Worm (Caenorhabditis elegans) whole organism, young adult: ENCODE data around the gene M7.12.

Experiments
- B0019.2 ChIP-seq: fragments of 200-800 bp; sonication (Bioruptor generic); conservative IDR thresholded peaks from 2 replicates; pipeline ENCODE4 v1.3.6; 2022; ENCODE audit warnings: missing genetic modification reagents, missing genetic modification characterization, missing compliant biosample characterization
- F22D6.2 ChIP-seq: sonication (generic microtip); optimal IDR thresholded peaks from 2 replicates; lab custom pipeline; 2016; ENCODE audit warnings: mild to moderate bottlenecking, missing genetic modification characterization, missing compliant biosample characterization
- F23B12.7 ChIP-seq: sonication (generic microtip); optimal IDR thresholded peaks from 2 replicates; lab custom pipeline; 2017; ENCODE audit warnings: missing genetic modification characterization, mild to moderate bottlenecking, missing compliant biosample characterization, antibody characterized with exemption, moderate library complexity; ENCODE audit not compliant: insufficient read depth
- F49E8.2 ChIP-seq: sonication (generic microtip); optimal IDR thresholded peaks from 3 replicates; lab custom pipeline; 2017; ENCODE audit warnings: missing genetic modification characterization, mild to moderate bottlenecking, missing compliant biosample characterization, antibody characterized with exemption, moderate library complexity; ENCODE audit not compliant: insufficient read depth
- F52B5.7 ChIP-seq: sonication (generic microtip); optimal IDR thresholded peaks from 2 replicates; lab custom pipeline; 2016; ENCODE audit warnings: mild to moderate bottlenecking, missing genetic modification characterization, missing compliant biosample characterization
- F55B11.4 ChIP-seq: sonication (generic microtip); optimal IDR thresholded peaks from 2 replicates; lab custom pipeline; 2016; ENCODE audit warnings: missing compliant biosample characterization, missing genetic modification characterization, borderline replicate concordance; ENCODE audit not compliant: insufficient read depth
- F57A8.1 ChIP-seq: fragments of 200-800 bp; sonication (Bioruptor generic); optimal IDR thresholded peaks from 2 replicates; lab custom pipeline; 2018; ENCODE audit warnings: mild to moderate bottlenecking, missing genetic modification characterization, moderate library complexity, missing compliant biosample characterization
- Y53F4B.3 ChIP-seq: fragments of 200-800 bp; sonication (Bioruptor generic); IDR thresholded peaks from 2 replicates; pipeline ENCODE4 v1.3.6; 2022; ENCODE audit warnings: missing genetic modification reagents, missing genetic modification characterization, missing compliant biosample characterization
- Y95B8A.8 ChIP-seq: fragments of 200-800 bp; sonication (Bioruptor generic); IDR thresholded peaks from 2 replicates; pipeline ENCODE4 v1.3.6; 2022; ENCODE audit warnings: missing genetic modification reagents, missing genetic modification characterization, missing compliant biosample characterization
- aptf-2 ChIP-seq: fragments of 200-800 bp; sonication (Bioruptor generic); conservative IDR thresholded peaks from 2 replicates; pipeline ENCODE4 v1.3.6; 2022; ENCODE audit warnings: missing genetic modification reagents, missing genetic modification characterization, missing compliant biosample characterization
- aptf-3 ChIP-seq: fragments of 200-800 bp; sonication (Bioruptor generic); IDR thresholded peaks from 2 replicates; pipeline ENCODE4 v1.3.6; 2022; ENCODE audit warnings: missing genetic modification characterization, missing compliant biosample characterization
- attf-5 ChIP-seq: fragments of 200-800 bp; sonication (Bioruptor generic); optimal IDR thresholded peaks from 2 replicates; lab custom pipeline; 2018; ENCODE audit warnings: mild to moderate bottlenecking, missing genetic modification characterization, missing compliant biosample characterization
- ceh-100 ChIP-seq: fragments of 200-800 bp; sonication (Bioruptor generic); IDR thresholded peaks from 2 replicates; pipeline ENCODE4 v1.3.6; 2022; ENCODE audit warnings: missing genetic modification reagents, missing genetic modification characterization, missing compliant biosample characterization
- ceh-40 ChIP-seq: fragments of 200-800 bp; sonication (Bioruptor generic); IDR thresholded peaks from 2 replicates; pipeline ENCODE4 v1.3.6; 2022; ENCODE audit warnings: missing genetic modification characterization, missing compliant biosample characterization
- ceh-58 ChIP-seq: fragments of 200-800 bp; sonication (Bioruptor generic); IDR thresholded peaks from 2 replicates; pipeline ENCODE4 v1.3.6; 2022; ENCODE audit warnings: missing genetic modification characterization, missing compliant biosample characterization
- ceh-91 ChIP-seq: fragments of 200-800 bp; sonication (Bioruptor generic); IDR thresholded peaks from 2 replicates; pipeline ENCODE4 v1.3.6; 2022; ENCODE audit warnings: missing genetic modification reagents, missing genetic modification characterization, missing compliant biosample characterization
- dox-1 ChIP-seq: fragments of 200-800 bp; sonication (Bioruptor generic); IDR thresholded peaks from 2 replicates; pipeline ENCODE4 v1.3.6; 2022; ENCODE audit warnings: missing genetic modification reagents, missing genetic modification characterization, missing compliant biosample characterization
- dpff-1 ChIP-seq: sonication (generic microtip); optimal IDR thresholded peaks from 2 replicates; lab custom pipeline; 2017; ENCODE audit warnings: mild to moderate bottlenecking, missing genetic modification characterization, missing compliant biosample characterization
- dpl-1 ChIP-seq: fragments of 150-350 bp; optimal IDR thresholded peaks from 2 replicates; lab custom pipeline; 2014; ENCODE audit warnings: missing biosample characterization, missing genetic modification reagents, missing genetic modification characterization
- efl-1 ChIP-seq: fragments of 150-350 bp; optimal IDR thresholded peaks from 2 replicates; lab custom pipeline; 2014; ENCODE audit warnings: missing biosample characterization, missing genetic modification reagents, missing genetic modification characterization
- egl-18 ChIP-seq: fragments of 200-800 bp; sonication (Bioruptor generic); IDR thresholded peaks from 2 replicates; pipeline ENCODE4 v1.3.6; 2022; ENCODE audit warnings: missing genetic modification reagents, missing genetic modification characterization, missing compliant biosample characterization
- egl-44 ChIP-seq: fragments of 200-800 bp; sonication (Bioruptor generic); IDR thresholded peaks from 2 replicates; pipeline ENCODE4 v1.3.6; 2022; ENCODE audit warnings: missing genetic modification reagents, missing genetic modification characterization, missing compliant biosample characterization
- fkh-3 ChIP-seq: sonication (generic microtip); optimal IDR thresholded peaks from 2 replicates; lab custom pipeline; 2016; ENCODE audit warnings: mild to moderate bottlenecking, missing genetic modification characterization, missing compliant biosample characterization
- him-1 ChIP-seq: sonication (generic microtip); optimal IDR thresholded peaks from 2 replicates; lab custom pipeline; 2016; ENCODE audit warnings: missing genotype, missing genetic modification reagents, missing genetic modification characterization, missing compliant biosample characterization
- hlh-12 ChIP-seq: sonication (generic microtip); optimal IDR thresholded peaks from 2 replicates; lab custom pipeline; 2016; ENCODE audit warnings: missing genetic modification characterization, missing compliant biosample characterization
- hmg-1.2 ChIP-seq: fragments of 200-800 bp; sonication (Bioruptor generic); IDR thresholded peaks from 2 replicates; pipeline ENCODE4 v1.3.6; 2022; ENCODE audit warnings: missing genetic modification reagents, missing genetic modification characterization, missing compliant biosample characterization
- hmg-20 ChIP-seq: fragments of 200-800 bp; sonication (Bioruptor generic); IDR thresholded peaks from 2 replicates; pipeline ENCODE4 v1.3.6; 2022; ENCODE audit warnings: missing genetic modification reagents, missing genetic modification characterization, missing compliant biosample characterization
- let-607 ChIP-seq, 2 experiments: fragments of 200-800 bp in 1 of 2; sonication (Bioruptor generic) in 1 of 2; sonication (generic microtip) in 1 of 2; optimal IDR thresholded peaks; 2 replicates each; lab custom pipeline; 2016 to 2018; ENCODE audit warnings: mild to moderate bottlenecking in 2 of 2, missing compliant biosample characterization in 2 of 2, missing genetic modification characterization in 2 of 2, moderate library complexity in 2 of 2, missing genotype in 1 of 2
- lin-26 ChIP-seq: fragments of 200-800 bp; sonication (Bioruptor generic); IDR thresholded peaks from 2 replicates; pipeline ENCODE4 v1.3.6; 2022; ENCODE audit warnings: missing genetic modification reagents, missing genetic modification characterization, missing compliant biosample characterization
- lin-35 ChIP-seq, 3 experiments: fragments of 150-350 bp in 2 of 3; sonication (generic microtip) in 1 of 3; optimal IDR thresholded peaks; 2 replicates each; lab custom pipeline; 2014 to 2018; ENCODE audit warnings: missing biosample characterization in 3 of 3, missing genetic modification characterization in 3 of 3, missing genetic modification reagents in 3 of 3
- madf-6 ChIP-seq: fragments of 200-800 bp; sonication (Bioruptor generic); IDR thresholded peaks from 2 replicates; pipeline ENCODE4 v1.3.6; 2022; ENCODE audit warnings: missing genetic modification reagents, missing genetic modification characterization, missing compliant biosample characterization
- madf-8 ChIP-seq: fragments of 200-800 bp; sonication (Bioruptor generic); conservative IDR thresholded peaks from 2 replicates; pipeline ENCODE4 v1.3.6; 2022; ENCODE audit warnings: missing genetic modification reagents, missing genetic modification characterization, missing compliant biosample characterization
- mxl-1 ChIP-seq: sonication (generic microtip); optimal IDR thresholded peaks from 2 replicates; lab custom pipeline; 2016; ENCODE audit warnings: missing genetic modification characterization, missing compliant biosample characterization
- nfya-2 ChIP-seq: fragments of 200-800 bp; sonication (Bioruptor generic); IDR thresholded peaks from 2 replicates; pipeline ENCODE4 v1.3.6; 2022; ENCODE audit warnings: missing genetic modification reagents, missing genetic modification characterization, missing compliant biosample characterization
- nfyb-1 ChIP-seq: fragments of 200-800 bp; sonication (Bioruptor generic); IDR thresholded peaks from 2 replicates; pipeline ENCODE4 v1.3.6; 2022; ENCODE audit warnings: missing genetic modification reagents, missing genetic modification characterization, missing compliant biosample characterization
- nhr-120 ChIP-seq: fragments of 200-800 bp; sonication (Bioruptor generic); IDR thresholded peaks from 2 replicates; pipeline ENCODE4 v1.3.6; 2022; ENCODE audit warnings: missing genetic modification characterization, missing compliant biosample characterization
- nhr-179 ChIP-seq: sonication (generic microtip); optimal IDR thresholded peaks from 2 replicates; lab custom pipeline; 2016; ENCODE audit warnings: mild to moderate bottlenecking, missing genetic modification characterization, missing compliant biosample characterization
- pbrm-1 ChIP-seq: fragments of 200-800 bp; sonication (Bioruptor generic); IDR thresholded peaks from 2 replicates; pipeline ENCODE4 v1.3.6; 2022; ENCODE audit warnings: missing genetic modification reagents, missing genetic modification characterization, missing compliant biosample characterization
- rcor-1 ChIP-seq: fragments of 200-800 bp; sonication (Bioruptor generic); IDR thresholded peaks from 2 replicates; pipeline ENCODE4 v1.3.6; 2022; ENCODE audit warnings: missing genetic modification reagents, missing genetic modification characterization, missing compliant biosample characterization
- rpc-1 ChIP-seq, 2 experiments: fragments of 150-350 bp in 1 of 2; sonication (generic microtip) in 1 of 2; optimal IDR thresholded peaks; 2 replicates each; lab custom pipeline; 2014 to 2018; ENCODE audit warnings: missing biosample characterization in 1 of 2, missing genetic modification characterization in 1 of 2, missing genetic modification reagents in 1 of 2, missing genotype in 1 of 2
- sdz-38 ChIP-seq: sonication (generic microtip); optimal IDR thresholded peaks from 2 replicates; lab custom pipeline; 2016; ENCODE audit warnings: missing genotype, missing genetic modification characterization, missing compliant biosample characterization
- snpc-1.1 ChIP-seq: sonication (generic microtip); optimal IDR thresholded peaks from 2 replicates; lab custom pipeline; 2017; ENCODE audit warnings: missing genetic modification characterization, mild to moderate bottlenecking, missing compliant biosample characterization, antibody characterized with exemption, moderate library complexity, missing genotype, missing genetic modification reagents; ENCODE audit not compliant: insufficient read depth
- somi-1 ChIP-seq: fragments of 200-800 bp; sonication (Bioruptor generic); optimal IDR thresholded peaks from 2 replicates; lab custom pipeline; 2018; ENCODE audit warnings: mild to moderate bottlenecking, missing genetic modification characterization, missing compliant biosample characterization
- sptf-2 ChIP-seq: fragments of 200-800 bp; sonication (Bioruptor generic); optimal IDR thresholded peaks from 2 replicates; lab custom pipeline; 2018; ENCODE audit warnings: mild to moderate bottlenecking, missing genetic modification characterization, missing compliant biosample characterization
- unc-130 ChIP-seq: sonication (generic microtip); optimal IDR thresholded peaks from 2 replicates; lab custom pipeline; 2016; ENCODE audit warnings: missing genetic modification reagents, missing genetic modification characterization, missing compliant biosample characterization
- ztf-28 ChIP-seq: fragments of 200-800 bp; sonication (Bioruptor generic); IDR thresholded peaks from 2 replicates; pipeline ENCODE4 v1.3.6; 2022; ENCODE audit warnings: missing genetic modification reagents, missing genetic modification characterization, missing compliant biosample characterization
- ztf-3 ChIP-seq: fragments of 200-800 bp; sonication (Bioruptor generic); optimal IDR thresholded peaks from 2 replicates; lab custom pipeline; 2018; ENCODE audit warnings: mild to moderate bottlenecking, missing genetic modification characterization, missing compliant biosample characterization
- ztf-6 ChIP-seq: fragments of 200-800 bp; sonication (Bioruptor generic); IDR thresholded peaks from 2 replicates; pipeline ENCODE4 v1.3.6; 2022; ENCODE audit warnings: missing genetic modification reagents, missing genetic modification characterization, missing compliant biosample characterization

The M7.12 gene

ce11 chrIV:11145929-11146339 lies 48.2 kb upstream of the M7.12 start (continued):
- TF ChIP-seq hmg-1.2 (GFP tag; lab: Robert Waterston, UW) (no peak), madf-8 (no peak), dpff-1 (tag; lab: Kevin White, UChicago) (peak; percentile 91), hlh-12 (tag; lab: Kevin White, UChicago) (no peak), rcor-1 (no peak), hmg-20 (GFP tag; lab: Robert Waterston, UW) (no peak), aptf-2 (no peak), Y53F4B.3 (GFP tag; lab: Robert Waterston, UW) (no peak), lin-35 (GFP tag; optimal IDR thresholded peaks at IDR 0.05; lab: Kevin White, UChicago) (peak in 1 of 3 experiments; percentile 47), F57A8.1 (GFP tag; lab: Kevin White, UChicago) (no peak), efl-1 (GFP tag; lab: Kevin White, UChicago) (no peak), egl-18 (GFP tag; lab: Robert Waterston, UW) (no peak), ztf-28 (no peak), dox-1 (GFP tag; lab: Robert Waterston, UW) (no peak), Y95B8A.8 (GFP tag; lab: Robert Waterston, UW) (0 out of 2 replicates have a peak, but pooled peaks have one; percentile 50), ceh-40 (GFP tag; lab: Robert Waterston, UW) (0 out of 2 replicates have a peak, but pooled peaks have one; percentile 14), snpc-1.1 (peak; percentile 28), dpl-1 (no peak), ztf-6 (GFP tag; lab: Robert Waterston, UW) (no peak), F23B12.7 (tag; lab: Kevin White, UChicago) (no peak), him-1 (tag; lab: Kevin White, UChicago) (peak; percentile 64), ceh-100 (GFP tag; lab: Robert Waterston, UW) (peak; percentile 20; the same call in 1 of the 2 replicates), nhr-120 (no peak), pbrm-1 (GFP tag; lab: Robert Waterston, UW) (peak; percentile 52; the same call in 1 of the 2 replicates), fkh-3 (tag; lab: Kevin White, UChicago) (peak; percentile 57), B0019.2 (GFP tag; lab: Robert Waterston, UW) (no peak), sdz-38 (tag; lab: Kevin White, UChicago) (no peak), let-607 (tag; optimal IDR thresholded peaks at IDR 0.05; lab: Kevin White, UChicago) (no peak), F49E8.2 (tag; lab: Kevin White, UChicago) (peak; percentile 94), lin-26 (peak; percentile 59), F22D6.2 (tag; lab: Kevin White, UChicago) (no peak), aptf-3 (GFP tag; lab: Robert Waterston, UW) (no peak), egl-44 (GFP tag; lab: Robert Waterston, UW) (no peak), madf-6 (GFP tag; lab: Robert Waterston, UW) (peak; percentile 67), mxl-1 (tag; lab: Kevin White, UChicago) (peak; percentile 72), unc-130 (GFP tag; lab: Kevin White, UChicago) (peak; percentile 83), nfya-2 (GFP tag; lab: Robert Waterston, UW) (peak; percentile 73; the same call in 1 of the 2 replicates), sptf-2 (no peak), F55B11.4 (no peak), somi-1 (no peak), F52B5.7 (tag; lab: Kevin White, UChicago) (peak; percentile 84), nfyb-1 (GFP tag; lab: Robert Waterston, UW) (peak; percentile 21; the same call in 1 of the 2 replicates), ceh-91 (GFP tag; lab: Robert Waterston, UW) (no peak), nhr-179 (no peak), ceh-58 (GFP tag; lab: Robert Waterston, UW) (no peak), attf-5 (GFP tag; lab: Kevin White, UChicago) (peak; percentile 17), ztf-3 (no peak), rpc-1 (optimal IDR thresholded peaks at IDR 0.05; lab: Kevin White, UChicago) (no peak), rpc-1 (tag; optimal IDR thresholded peaks at IDR 0.05; lab: Kevin White, UChicago) (no peak)
